Worm (Caenorhabditis elegans): Measurements from ENCODE around the gene K12B6.9.
A peak's percentile ranks its signal among the peaks of the same experiment; 100 is the strongest.

Gene K12B6.9

ce11 chrV:6246454-6246981, 45.9 kb downstream of the K12B6.9 start, which contains the start of gene dmd-7 (continued):
- TF ChIP-seq dve-1 (tag; optimal IDR thresholded peaks at IDR 0.05; ENCODE audit: insufficient read depth) (peak; percentile 75), nhr-42 (GFP tag; IDR thresholded peaks at IDR 0.05) (0 out of 2 replicates have a peak, but pooled peaks have one; percentile 49), sdz-12 (GFP tag; optimal IDR thresholded peaks at IDR 0.05) (no peak)

- TF ChIP-seq nhr-6 (tag; optimal IDR thresholded peaks at IDR 0.05) (peak; percentile 55), hmg-1.1 (GFP tag; IDR thresholded peaks at IDR 0.05) (peak; percentile 10; the same call in 1 of the 2 replicates), dve-1 (tag; optimal IDR thresholded peaks at IDR 0.05; ENCODE audit: insufficient read depth) (no peak), F44E2.7 (GFP tag; IDR thresholded peaks at IDR 0.05) (no peak), lir-3 (tag; optimal IDR thresholded peaks at IDR 0.05) (no peak), T20F7.1 (GFP tag; optimal IDR thresholded peaks at IDR 0.05) (no peak), fos-1 (tag; optimal IDR thresholded peaks at IDR 0.05) (no peak), snpc-1.2 (GFP tag; IDR thresholded peaks at IDR 0.05) (no peak), daf-12 (tag; optimal IDR thresholded peaks at IDR 0.05) (no peak), Y48G9A.11 (GFP tag; IDR thresholded peaks at IDR 0.05) (no peak), nhr-237 (tag; optimal IDR thresholded peaks at IDR 0.05) (no peak), hlh-11 (tag; optimal IDR thresholded peaks at IDR 0.05) (no peak), lin-29 (GFP tag; IDR thresholded peaks at IDR 0.05) (no peak), ztf-7 (tag; optimal IDR thresholded peaks at IDR 0.05) (no peak), daf-8 (GFP tag; IDR thresholded peaks at IDR 0.05) (no peak), saeg-2 (GFP tag; IDR thresholded peaks at IDR 0.05) (no peak), zip-2 (tag; optimal IDR thresholded peaks at IDR 0.05) (no peak), T26A8.4 (GFP tag; IDR thresholded peaks at IDR 0.05) (no peak), arid-1 (GFP tag; conservative IDR thresholded peaks at IDR 0.05) (no peak), tra-1 (GFP tag; IDR thresholded peaks at IDR 0.05) (no peak), lim-7 (GFP tag; IDR thresholded peaks at IDR 0.05) (no peak), nhr-77 (tag; optimal IDR thresholded peaks at IDR 0.05) (no peak), spr-3 (GFP tag; optimal IDR thresholded peaks at IDR 0.05) (no peak), tag-97 (GFP tag; IDR thresholded peaks at IDR 0.05) (no peak), nhr-102 (tag; optimal IDR thresholded peaks at IDR 0.05) (no peak), ztf-11 (tag; optimal IDR thresholded peaks at IDR 0.05) (no peak), lin-38 (GFP tag; IDR thresholded peaks at IDR 0.05) (no peak), mdl-1 (tag; optimal IDR thresholded peaks at IDR 0.05) (peak in 1 of 2 experiments; percentile 60), mes-2 (tag; optimal IDR thresholded peaks at IDR 0.05; ENCODE audit: poor library complexity, severe bottlenecking) (no peak), zfp-3 (GFP tag; conservative IDR thresholded peaks at IDR 0.05) (no peak), unc-62 (GFP tag; optimal IDR thresholded peaks at IDR 0.05 in 1 of 2) (no peak), unc-62 (tag; optimal IDR thresholded peaks at IDR 0.05) (no peak), aha-1 (tag) (peak; percentile 59), lsy-2 (tag; optimal IDR thresholded peaks at IDR 0.05) (no peak), lin-39 (tag; optimal IDR thresholded peaks at IDR 0.05) (no peak), nhr-76 (tag; optimal IDR thresholded peaks at IDR 0.05) (no peak), vab-7 (GFP tag; IDR thresholded peaks at IDR 0.05) (no peak), unc-39 (tag; optimal IDR thresholded peaks at IDR 0.05) (no peak), F49E8.2 (tag; optimal IDR thresholded peaks at IDR 0.05; ENCODE audit: borderline replicate concordance) (no peak), nhr-11 (tag; optimal IDR thresholded peaks at IDR 0.05) (peak; percentile 71), sdz-12 (GFP tag; optimal IDR thresholded peaks at IDR 0.05) (no peak), dmd-8 (GFP tag; IDR thresholded peaks at IDR 0.05) (no peak), nhr-111 (GFP tag; optimal IDR thresholded peaks at IDR 0.05) (no peak), php-3 (GFP tag; IDR thresholded peaks at IDR 0.05) (no peak), ceh-44 (GFP tag; IDR thresholded peaks at IDR 0.05) (no peak), aly-2 (tag; optimal IDR thresholded peaks at IDR 0.05) (no peak), ctbp-1 (GFP tag; IDR thresholded peaks at IDR 0.05) (peak; percentile 50; the same call in 1 of the 2 replicates), dpl-1 (GFP tag; optimal IDR thresholded peaks at IDR 0.05) (no peak), cey-2 (tag; optimal IDR thresholded peaks at IDR 0.05; ENCODE audit: borderline replicate concordance, insufficient read depth) (no peak)
Observed at ce11 chrV:6244631-6245030, 47.8 kb downstream of the K12B6.9 start.

Measured in whole organism, L4 larva.